Fruit fly (Drosophila melanogaster): ENCODE results near the gene AIF.

Gene AIF

dm6 chr2L:2196590-2197474 is 45.3 kb downstream of the AIF start (continued):
- TF ChIP-seq Trl (optimal IDR thresholded peaks at IDR 0.05) (peak in 1 of 2 experiments; percentile 19), Trl (GFP tag; optimal IDR thresholded peaks at IDR 0.05) (no peak), chm (GFP tag; IDR thresholded peaks at IDR 0.05) (no peak), ap (GFP tag; IDR thresholded peaks at IDR 0.05) (no peak), sisA (GFP tag; IDR thresholded peaks at IDR 0.05) (no peak), Aef1 (GFP tag; IDR thresholded peaks at IDR 0.05) (no peak), Hr39 (optimal IDR thresholded peaks at IDR 0.05) (no peak), CG10462 (GFP tag; optimal IDR thresholded peaks at IDR 0.05) (no peak), CG17385 (GFP tag; optimal IDR thresholded peaks at IDR 0.05) (peak; percentile 3), fd96Cb (tag; optimal IDR thresholded peaks at IDR 0.05) (no peak), CG7372 (GFP tag; IDR thresholded peaks at IDR 0.05) (no peak), NC2β (GFP tag; optimal IDR thresholded peaks at IDR 0.05) (no peak), Sox102F (GFP tag; optimal IDR thresholded peaks at IDR 0.05) (peak; percentile 40), en (GFP tag; optimal IDR thresholded peaks at IDR 0.05) (no peak), ranshi (GFP tag; IDR thresholded peaks at IDR 0.05) (no peak), shn (GFP tag; optimal IDR thresholded peaks at IDR 0.05) (no peak), Dip3 (GFP tag; optimal IDR thresholded peaks at IDR 0.05) (peak; percentile 19), Elba2 (GFP tag; optimal IDR thresholded peaks at IDR 0.05) (no peak), Scr (GFP tag; IDR thresholded peaks at IDR 0.05; ENCODE audit: partially characterized antibody) (no peak), z (GFP tag; IDR thresholded peaks at IDR 0.05) (no peak), CG11560 (tag; IDR thresholded peaks at IDR 0.05) (no peak), Poxn (GFP tag; IDR thresholded peaks at IDR 0.05) (no peak), peb (GFP tag; IDR thresholded peaks at IDR 0.05) (no peak), CG16779 (GFP tag; IDR thresholded peaks at IDR 0.05) (no peak), Lim3 (GFP tag; IDR thresholded peaks at IDR 0.05) (no peak), CG3281 (GFP tag; optimal IDR thresholded peaks at IDR 0.05) (peak; percentile 72), row (GFP tag; IDR thresholded peaks at IDR 0.05) (no peak), CG9876 (GFP tag; optimal IDR thresholded peaks at IDR 0.05) (no peak), tup (GFP tag; optimal IDR thresholded peaks at IDR 0.05) (peak; percentile 10), corto (GFP tag; optimal IDR thresholded peaks at IDR 0.05) (peak; percentile 2), B-H2 (GFP tag; optimal IDR thresholded peaks at IDR 0.05) (peak; percentile 53), Optix (GFP tag; IDR thresholded peaks at IDR 0.05) (no peak), tin (GFP tag; optimal IDR thresholded peaks at IDR 0.05) (peak; percentile 24), lmd (GFP tag; IDR thresholded peaks at IDR 0.05) (no peak), CG6813 (GFP tag; optimal IDR thresholded peaks at IDR 0.05) (peak; percentile 30), hth (optimal IDR thresholded peaks at IDR 0.05) (no peak), GATAe (GFP tag; conservative IDR thresholded peaks at IDR 0.05) (no peak), CG3065 (GFP tag; optimal IDR thresholded peaks at IDR 0.05) (peak; percentile 99), CG11723 (GFP tag; optimal IDR thresholded peaks at IDR 0.05) (peak; percentile 14), CG13296 (GFP tag; optimal IDR thresholded peaks at IDR 0.05) (peak; percentile 84), CG4707 (GFP tag; optimal IDR thresholded peaks at IDR 0.05) (peak; percentile 29), CG7928 (GFP tag; optimal IDR thresholded peaks at IDR 0.05) (peak; percentile 4), Bteb2 (GFP tag; optimal IDR thresholded peaks at IDR 0.05) (no peak), CG2889 (GFP tag; IDR thresholded peaks at IDR 0.05) (no peak), Sox100B (GFP tag; optimal IDR thresholded peaks at IDR 0.05) (peak; percentile 38), Sry-β (GFP tag; optimal IDR thresholded peaks at IDR 0.05) (peak; percentile 97), CG16813 (GFP tag; IDR thresholded peaks at IDR 0.05; ENCODE audit: partially characterized antibody) (no peak), Usf (GFP tag; optimal IDR thresholded peaks at IDR 0.05) (peak; percentile 68), CG3163 (GFP tag; optimal IDR thresholded peaks at IDR 0.05) (peak; percentile 9), Gsc (GFP tag; IDR thresholded peaks at IDR 0.05) (no peak), CG11398 (GFP tag; optimal IDR thresholded peaks at IDR 0.05) (no peak), esg (GFP tag; conservative IDR thresholded peaks at IDR 0.05) (no peak)
